Fruit fly (Drosophila melanogaster) whole organism: ENCODE measurements around the gene CG15458.

ENCODE experiments used
- CG8478 ChIP-seq: fragments of >200 bp; optimal IDR thresholded peaks from 2 replicates; lab custom pipeline; 2018; ENCODE audit warnings: inconsistent platforms
- EcR ChIP-seq, 2 experiments: fragments of >200 bp; optimal IDR thresholded peaks; 2 replicates each; lab custom pipeline; 2017; ENCODE audit warnings: missing biosample characterization in 2 of 2, missing genetic modification characterization in 2 of 2, missing genetic modification reagents in 2 of 2
- usp ChIP-seq: fragments of >200 bp; optimal IDR thresholded peaks from 2 replicates; lab custom pipeline; 2017; ENCODE audit warnings: missing biosample characterization, missing genetic modification characterization, mixed read lengths

- no peak for TF ChIP-seq CG8478 (lab: Kevin White, UChicago)
- no peak for TF ChIP-seq usp (GFP tag; lab: Kevin White, UChicago)
- no peak for TF ChIP-seq EcR (GFP tag; optimal IDR thresholded peaks at IDR 0.05; lab: Kevin White, UChicago)
Measured at dm6 chrX:20426818-20427217, 12.8 kb upstream of the CG15458 start, which contains the start of gene CG15456.
